Worm (Caenorhabditis elegans): ENCODE results near the gene nhr-181.

DNA sequence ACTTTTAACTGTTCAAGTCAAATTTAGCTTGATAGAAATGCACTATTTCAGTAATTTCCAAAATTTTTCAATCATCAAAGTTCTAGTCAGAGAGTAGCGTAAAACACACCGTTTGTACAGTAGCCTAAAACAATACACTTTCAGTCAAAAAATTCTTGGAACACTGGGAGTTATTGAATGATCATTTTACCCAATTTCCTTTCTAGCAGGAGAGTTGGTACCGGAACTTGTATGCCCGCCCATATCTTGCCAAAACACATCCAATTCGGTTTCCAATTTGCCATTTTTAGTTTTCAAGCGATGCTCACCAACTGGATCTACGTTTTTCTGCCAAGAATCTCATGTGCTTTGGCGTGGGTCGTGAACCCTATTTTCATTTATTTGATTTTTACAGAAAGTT lies 9.5 kb downstream of the nhr-181 start, which contains the start of gene srj-39:
- TF ChIP-seq unc-62 (GFP tag; optimal IDR thresholded peaks at IDR 0.05): no peak
- no peak for TF ChIP-seq ceh-40 (GFP tag; IDR thresholded peaks at IDR 0.05)
- no peak for TF ChIP-seq sptf-2 (GFP tag; optimal IDR thresholded peaks at IDR 0.05)
- TF ChIP-seq egl-44 (GFP tag; IDR thresholded peaks at IDR 0.05): no peak
- no peak for TF ChIP-seq lin-54 (GFP tag; optimal IDR thresholded peaks at IDR 0.05)
- no peak for TF ChIP-seq mes-4 (tag; optimal IDR thresholded peaks at IDR 0.05)

All from whole organism, young adult.